Worm (Caenorhabditis elegans): ENCODE results near the gene Y75B8A.23.

Gene Y75B8A.23

DNA sequence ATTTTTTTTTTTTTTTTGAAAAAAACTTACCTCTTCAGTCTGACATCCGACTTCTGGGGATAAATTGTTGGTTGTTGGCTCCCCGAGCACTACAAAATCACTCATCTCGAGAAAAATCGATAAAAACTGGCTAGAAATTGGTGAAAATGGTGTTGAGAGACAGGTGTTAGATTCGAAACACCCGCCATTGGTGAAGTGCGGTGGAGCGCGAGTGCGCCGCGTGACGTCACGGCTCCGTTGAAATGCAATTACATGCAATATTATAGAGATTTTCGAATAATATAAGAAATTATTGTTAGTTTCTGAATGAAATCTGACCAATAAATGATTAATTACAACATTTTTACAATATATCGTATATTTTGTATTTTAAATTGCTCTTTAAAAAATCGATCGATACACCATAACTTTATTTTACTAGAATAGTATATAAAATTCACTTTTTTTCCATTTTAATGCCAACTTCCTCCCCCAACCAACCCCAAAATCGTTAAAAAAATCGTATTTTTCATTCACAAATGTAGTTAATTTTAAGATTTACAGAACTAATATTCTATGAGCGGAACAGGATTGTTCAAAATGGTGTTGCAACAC is 24.3 kb upstream of the Y75B8A.23 start, which contains the start of the genes Y75B8A.18 and Y75B8A.19:
Gene Y75B8A.18 (minus strand): TSS at position 142 of the 594 bp plus-strand sequence.
Gene Y75B8A.19 (plus strand): TSS at position 544 of the 594 bp plus-strand sequence.
- no peak for TF ChIP-seq peb-1 (tag; optimal IDR thresholded peaks at IDR 0.05)
- TF ChIP-seq sma-3 (GFP tag; optimal IDR thresholded peaks at IDR 0.05): peak; percentile 32
- peak; percentile 75 for TF ChIP-seq unc-55 (GFP tag; optimal IDR thresholded peaks at IDR 0.05)
- no peak for TF ChIP-seq nhr-11 (tag; optimal IDR thresholded peaks at IDR 0.05)
- no peak for TF ChIP-seq mdl-1 (tag; optimal IDR thresholded peaks at IDR 0.05)
- TF ChIP-seq lin-13 (GFP tag; optimal IDR thresholded peaks at IDR 0.05): peak; percentile 40
- peak; percentile 22 to 82 for TF ChIP-seq lsy-2 (tag; optimal IDR thresholded peaks at IDR 0.05)
- peak; percentile 62 for TF ChIP-seq crh-2 (tag; optimal IDR thresholded peaks at IDR 0.05)
- TF ChIP-seq nhr-129 (tag; optimal IDR thresholded peaks at IDR 0.05): peak; percentile 36
- TF ChIP-seq ztf-11 (tag; optimal IDR thresholded peaks at IDR 0.05): no peak
- peak; percentile 19 for TF ChIP-seq snpc-4 (tag; optimal IDR thresholded peaks at IDR 0.05)
- peak; percentile 71 for TF ChIP-seq C34F6.9 (tag; optimal IDR thresholded peaks at IDR 0.05)
- peak; percentile 52 for TF ChIP-seq lin-11 (tag; optimal IDR thresholded peaks at IDR 0.05)
- peak; percentile 22 for TF ChIP-seq F13H6.1 (tag; optimal IDR thresholded peaks at IDR 0.05)
- TF ChIP-seq gmeb-1 (tag; optimal IDR thresholded peaks at IDR 0.05): peak; percentile 91
- TF ChIP-seq nhr-25 (tag; optimal IDR thresholded peaks at IDR 0.05): peak; percentile 47

- TF ChIP-seq nhr-12 (tag; optimal IDR thresholded peaks at IDR 0.05) (no peak), nhr-10 (tag; optimal IDR thresholded peaks at IDR 0.05) (no peak), lin-13 (GFP tag; optimal IDR thresholded peaks at IDR 0.05) (no peak), nhr-237 (tag; optimal IDR thresholded peaks at IDR 0.05) (no peak), snpc-4 (tag; optimal IDR thresholded peaks at IDR 0.05) (no peak), sem-4 (tag; optimal IDR thresholded peaks at IDR 0.05) (no peak), gmeb-1 (tag; optimal IDR thresholded peaks at IDR 0.05) (no peak), nhr-21 (tag; optimal IDR thresholded peaks at IDR 0.05) (no peak), sma-9 (GFP tag; optimal IDR thresholded peaks at IDR 0.05) (no peak), sma-9 (tag; optimal IDR thresholded peaks at IDR 0.05) (no peak), nhr-23 (tag; optimal IDR thresholded peaks at IDR 0.05) (no peak), sma-3 (GFP tag; optimal IDR thresholded peaks at IDR 0.05) (no peak), lin-11 (tag; optimal IDR thresholded peaks at IDR 0.05) (no peak), ama-1 (optimal IDR thresholded peaks at IDR 0.05) (no peak), elt-3 (tag; optimal IDR thresholded peaks at IDR 0.05) (no peak), mdl-1 (tag; optimal IDR thresholded peaks at IDR 0.05) (no peak), F13H6.1 (tag; optimal IDR thresholded peaks at IDR 0.05) (no peak)
Measured at ce11 chrIII:12227935-12228334, 22.5 kb upstream of the Y75B8A.23 start.

- TF ChIP-seq elt-3 (tag; optimal IDR thresholded peaks at IDR 0.05) (no peak), nhr-77 (tag; optimal IDR thresholded peaks at IDR 0.05) (no peak), fos-1 (tag; optimal IDR thresholded peaks at IDR 0.05) (no peak)
Measured at ce11 chrIII:12230195-12230594, 20.3 kb upstream of the Y75B8A.23 start.

ce11 chrIII:12231539-12231938 is 18.9 kb upstream of the Y75B8A.23 start:
- TF ChIP-seq sma-9 (GFP tag; optimal IDR thresholded peaks at IDR 0.05) (no peak), sma-9 (tag; optimal IDR thresholded peaks at IDR 0.05) (no peak), egl-27 (tag; optimal IDR thresholded peaks at IDR 0.05) (no peak), C34F6.9 (tag; optimal IDR thresholded peaks at IDR 0.05) (no peak), lsy-2 (tag; optimal IDR thresholded peaks at IDR 0.05) (no peak), nhr-12 (tag; optimal IDR thresholded peaks at IDR 0.05) (no peak), blmp-1 (tag; optimal IDR thresholded peaks at IDR 0.05; ENCODE audit: insufficient read depth) (no peak), sem-4 (tag; optimal IDR thresholded peaks at IDR 0.05) (no peak), mbf-1 (tag; optimal IDR thresholded peaks at IDR 0.05) (no peak), nhr-25 (tag; optimal IDR thresholded peaks at IDR 0.05) (no peak), R02D3.7 (tag; optimal IDR thresholded peaks at IDR 0.05) (no peak), nhr-77 (tag; optimal IDR thresholded peaks at IDR 0.05) (no peak), crh-2 (tag; optimal IDR thresholded peaks at IDR 0.05) (no peak), Y55F3AM.14 (GFP tag; optimal IDR thresholded peaks at IDR 0.05) (no peak), ztf-1 (GFP tag; conservative IDR thresholded peaks at IDR 0.05) (no peak), nhr-237 (tag; optimal IDR thresholded peaks at IDR 0.05) (no peak), nhr-23 (tag; optimal IDR thresholded peaks at IDR 0.05) (no peak), nhr-21 (tag; optimal IDR thresholded peaks at IDR 0.05) (no peak), unc-55 (GFP tag; optimal IDR thresholded peaks at IDR 0.05) (no peak)
